Worm (Caenorhabditis elegans): ENCODE data around the gene H05C05.1.

DNA sequence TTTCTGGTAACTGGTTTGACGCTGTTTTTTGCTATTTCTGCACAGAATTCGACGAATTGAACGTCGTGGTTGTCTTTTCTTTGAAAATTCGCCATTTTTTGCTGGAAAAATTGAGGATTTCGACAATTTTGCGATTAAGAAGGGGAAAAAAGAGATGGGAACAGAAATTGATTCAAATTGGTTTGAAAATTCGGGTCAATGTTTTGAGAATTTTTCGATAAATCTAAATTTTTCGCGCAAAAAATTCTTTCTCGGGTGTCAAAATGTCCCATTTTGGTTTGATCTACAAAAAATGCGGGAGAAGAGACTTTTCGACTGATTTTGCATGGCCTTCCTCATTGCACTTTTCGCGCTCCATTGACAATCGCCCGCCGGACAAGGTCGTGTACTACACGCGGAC lies 18.6 kb downstream of the H05C05.1 start, which contains the start of gene H05C05.2:
- TF ChIP-seq ztf-11 (tag; optimal IDR thresholded peaks at IDR 0.05): no peak
- TF ChIP-seq ZK546.5 (tag; optimal IDR thresholded peaks at IDR 0.05): no peak
- no peak for TF ChIP-seq ztf-1 (GFP tag; conservative IDR thresholded peaks at IDR 0.05)
- TF ChIP-seq unc-62 (GFP tag; optimal IDR thresholded peaks at IDR 0.05): no peak
- no peak for TF ChIP-seq egl-27 (tag; optimal IDR thresholded peaks at IDR 0.05)
- TF ChIP-seq zag-1 (tag; optimal IDR thresholded peaks at IDR 0.05): no peak
- no peak for TF ChIP-seq aly-2 (tag; optimal IDR thresholded peaks at IDR 0.05)
- TF ChIP-seq mdl-1 (tag; optimal IDR thresholded peaks at IDR 0.05): no peak
- TF ChIP-seq snpc-4 (tag; optimal IDR thresholded peaks at IDR 0.05): no peak
- no peak for TF ChIP-seq C34F6.9 (tag; optimal IDR thresholded peaks at IDR 0.05)

Measured in whole organism, L2 larva.